Worm (Caenorhabditis elegans): ENCODE data around the gene abu-13.
A peak's percentile ranks its signal among the peaks of the same experiment; 100 is the strongest.

The abu-13 gene

DNA sequence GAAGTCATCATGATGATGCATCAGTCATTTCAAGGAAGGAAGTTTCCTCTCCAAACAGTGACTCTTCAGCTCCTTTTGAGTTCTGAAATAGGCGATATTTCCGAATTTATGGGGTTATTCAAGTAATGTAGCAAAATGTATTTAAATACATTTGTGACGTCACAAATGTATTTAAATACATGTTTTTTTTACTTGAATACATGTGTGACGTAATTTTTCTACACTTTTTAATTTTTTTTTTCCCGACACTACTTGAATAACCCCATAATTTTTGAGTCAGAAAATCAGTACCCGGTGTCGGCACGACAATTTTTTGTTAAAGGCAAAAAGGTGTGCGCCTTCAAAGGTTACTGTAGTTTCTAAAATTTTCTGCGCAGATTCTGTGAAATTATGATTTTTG, 29.3 kb upstream of the abu-13 start:
- TF ChIP-seq ztf-11 (tag; optimal IDR thresholded peaks at IDR 0.05) (no peak), C34B4.2 (tag; optimal IDR thresholded peaks at IDR 0.05) (no peak), elt-2 (tag; optimal IDR thresholded peaks at IDR 0.05) (no peak), dpl-1 (GFP tag; optimal IDR thresholded peaks at IDR 0.05) (no peak), nhr-47 (tag; optimal IDR thresholded peaks at IDR 0.05) (no peak), rnt-1 (tag; optimal IDR thresholded peaks at IDR 0.05) (no peak)

DNA sequence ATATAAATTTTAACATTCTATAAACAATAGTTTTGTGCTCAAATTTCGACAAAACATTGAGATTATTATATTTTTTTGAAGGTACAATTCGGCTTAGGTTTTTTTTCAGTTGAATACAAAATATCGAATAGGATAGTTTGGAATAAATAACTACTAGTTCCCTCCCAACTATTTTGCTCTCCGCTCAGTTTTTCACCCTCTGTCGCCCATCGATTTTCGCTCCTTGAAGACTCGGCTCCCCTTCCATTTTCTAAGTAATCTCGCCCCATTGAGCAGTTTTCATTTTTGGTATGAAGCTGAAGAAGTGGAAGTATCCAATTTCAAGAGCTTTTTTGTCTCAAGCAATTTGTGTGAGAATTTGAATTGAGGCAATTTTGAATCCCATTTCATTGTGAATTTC, 28.0 kb upstream of the abu-13 start, which contains the start of gene F31E3.2:
TSS of gene F31E3.2 (plus strand) at position 301 of the 400 bp plus-strand sequence.
- no peak for TF ChIP-seq nhr-76 (tag; optimal IDR thresholded peaks at IDR 0.05)
- TF ChIP-seq fkh-4 (tag; optimal IDR thresholded peaks at IDR 0.05; ENCODE audit: borderline replicate concordance), result no peak
- no peak for TF ChIP-seq hlh-4 (tag; optimal IDR thresholded peaks at IDR 0.05)
- peak in 1 of 2 experiments; percentile 9 for TF ChIP-seq lsy-2 (tag; optimal IDR thresholded peaks at IDR 0.05)
- TF ChIP-seq swsn-7 (tag; optimal IDR thresholded peaks at IDR 0.05), result no peak
- TF ChIP-seq sup-37 (GFP tag; optimal IDR thresholded peaks at IDR 0.05), result no peak
- no peak for TF ChIP-seq xbp-1 (tag; optimal IDR thresholded peaks at IDR 0.05)
- TF ChIP-seq skn-1 (tag; optimal IDR thresholded peaks at IDR 0.05), result no peak

DNA sequence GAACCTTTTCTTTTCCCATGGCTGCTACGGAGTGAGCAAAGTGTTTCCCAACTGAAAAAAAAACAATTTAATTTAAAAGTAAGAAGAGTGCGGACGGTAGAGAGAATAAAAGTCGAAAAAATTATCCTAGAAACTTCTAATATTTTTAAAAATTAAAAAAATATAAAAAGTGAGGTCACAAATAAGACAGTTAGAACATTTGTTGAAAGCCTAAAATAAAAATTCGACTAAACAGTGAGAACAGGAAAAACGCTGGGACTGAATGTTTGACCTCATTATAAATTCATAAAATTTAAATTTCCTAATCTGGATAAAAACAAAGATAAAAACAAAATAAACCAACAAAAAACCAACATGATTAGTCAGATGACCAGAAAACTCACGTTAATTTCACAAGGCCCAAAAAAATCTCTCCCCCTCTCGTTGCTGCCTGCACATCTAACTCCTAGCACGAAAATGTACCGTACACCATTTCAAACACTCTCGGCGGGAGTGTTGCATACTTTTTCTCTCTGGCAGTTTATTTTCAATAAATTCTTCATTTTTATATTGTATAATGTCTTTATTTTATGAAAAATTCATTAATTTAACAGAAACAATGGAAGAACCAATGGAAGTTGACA, 26.1 kb upstream of the abu-13 start, which contains the start of the genes eef-1A.1 and rfc-4:
TSS of gene eef-1A.1 (minus strand) at position 51 of the 623 bp plus-strand sequence.
TSS of gene rfc-4 (plus strand) at position 592 of the 623 bp plus-strand sequence.
- TF ChIP-seq irx-1 (tag; optimal IDR thresholded peaks at IDR 0.05) (peak; percentile 91), ztf-11 (tag; optimal IDR thresholded peaks at IDR 0.05) (peak in 1 of 2 experiments; percentile 85), mab-9 (GFP tag; IDR thresholded peaks at IDR 0.05) (peak; percentile 80), nhr-84 (tag; optimal IDR thresholded peaks at IDR 0.05) (peak; percentile 57), nhr-76 (tag; optimal IDR thresholded peaks at IDR 0.05) (no peak), ces-1 (GFP tag; optimal IDR thresholded peaks at IDR 0.05) (no peak), pax-3 (tag; optimal IDR thresholded peaks at IDR 0.05) (peak; percentile 94), aha-1 (tag; optimal IDR thresholded peaks at IDR 0.05) (peak; percentile 82), Y116A8C.19 (tag; optimal IDR thresholded peaks at IDR 0.05; ENCODE audit: borderline replicate concordance) (no peak), ets-5 (GFP tag; IDR thresholded peaks at IDR 0.05) (no peak), snpc-4 (tag; optimal IDR thresholded peaks at IDR 0.05) (peak; percentile 92), ceh-88 (GFP tag; IDR thresholded peaks at IDR 0.05) (peak; percentile 92), efl-1 (optimal IDR thresholded peaks at IDR 0.05) (peak; percentile 98), efl-1 (GFP tag; optimal IDR thresholded peaks at IDR 0.05 in 1 of 2) (peak; percentile 94 to 99), mef-2 (tag; optimal IDR thresholded peaks at IDR 0.05) (peak; percentile 64), skn-1 (tag; optimal IDR thresholded peaks at IDR 0.05) (peak; percentile 98), ceh-82 (tag; optimal IDR thresholded peaks at IDR 0.05) (peak; percentile 94 to 98 (median 96)), sptf-1 (tag; optimal IDR thresholded peaks at IDR 0.05) (no peak), nhr-85 (tag) (peak; percentile 98), unc-130 (tag; optimal IDR thresholded peaks at IDR 0.05) (peak; percentile 95), isw-1 (GFP tag; IDR thresholded peaks at IDR 0.05) (peak; percentile 98), lin-15B (tag; optimal IDR thresholded peaks at IDR 0.05) (peak; percentile 96), jun-1 (tag; optimal IDR thresholded peaks at IDR 0.05) (peak; percentile 95), pag-3 (tag; optimal IDR thresholded peaks at IDR 0.05; ENCODE audit: borderline replicate concordance, insufficient read depth) (peak; percentile 78), elt-3 (tag; optimal IDR thresholded peaks at IDR 0.05) (peak; percentile 80 to 100 (median 92)), nhr-237 (tag; optimal IDR thresholded peaks at IDR 0.05) (peak; percentile 97), fkh-8 (tag; optimal IDR thresholded peaks at IDR 0.05) (peak; percentile 98), blmp-1 (tag; optimal IDR thresholded peaks at IDR 0.05) (peak; percentile 92), lin-35 (GFP tag; optimal IDR thresholded peaks at IDR 0.05) (peak; percentile 97 to 99), ama-1 (optimal IDR thresholded peaks at IDR 0.05) (peak; percentile 82), mdl-1 (tag; optimal IDR thresholded peaks at IDR 0.05) (peak in 1 of 2 experiments; percentile 97), ceh-63 (GFP tag; optimal IDR thresholded peaks at IDR 0.05) (peak; percentile 11), unc-86 (tag; optimal IDR thresholded peaks at IDR 0.05) (peak; percentile 93), ceh-8 (GFP tag; optimal IDR thresholded peaks at IDR 0.05) (peak; percentile 95), pqm-1 (tag; optimal IDR thresholded peaks at IDR 0.05) (no peak), sup-37 (GFP tag; optimal IDR thresholded peaks at IDR 0.05) (peak; percentile 54), nhr-20 (tag; optimal IDR thresholded peaks at IDR 0.05) (peak; percentile 98), dpl-1 (GFP tag; optimal IDR thresholded peaks at IDR 0.05) (peak; percentile 96 to 98 (median 97)), nhr-77 (tag; optimal IDR thresholded peaks at IDR 0.05) (peak; percentile 96)

Data from whole organism, L1 larva.